Fruit fly (Drosophila melanogaster) whole organism, embryonic: Measurements from ENCODE around the gene Scgbeta.
A peak's percentile ranks its signal among the peaks of the same experiment; 100 is the strongest.

ENCODE experiments used
- Bgb ChIP-seq: fragments of 200-800 bp; sonication (Bioruptor generic); IDR thresholded peaks from 2 replicates; pipeline ENCODE4 v1.3.6; 2022; ENCODE audit warnings: missing biosample characterization, missing genetic modification characterization; ENCODE audit not compliant: partially characterized antibody
- Blimp-1 ChIP-seq: fragments of 200-800 bp; sonication (Bioruptor generic); optimal IDR thresholded peaks from 3 replicates; lab custom pipeline; 2018; ENCODE audit warnings: missing biosample characterization, missing genetic modification characterization, mild to moderate bottlenecking, moderate library complexity, missing genetic modification reagents
- CG11696 ChIP-seq: fragments of 200-800 bp; sonication (Bioruptor generic); IDR thresholded peaks from 2 replicates; pipeline ENCODE4 v1.3.6; 2022; ENCODE audit warnings: missing biosample characterization, missing genetic modification characterization
- CG12071 ChIP-seq: fragments of 200-800 bp; sonication (Bioruptor generic); optimal IDR thresholded peaks from 3 replicates; lab custom pipeline; 2018; ENCODE audit warnings: missing biosample characterization, mild to moderate bottlenecking, missing genetic modification characterization
- CG12155 ChIP-seq: fragments of 200-800 bp; sonication (Bioruptor generic); optimal IDR thresholded peaks from 3 replicates; lab custom pipeline; 2016; ENCODE audit warnings: missing biosample characterization, missing genetic modification characterization
- CG12219 ChIP-seq: fragments of 200-800 bp; sonication (Bioruptor generic); optimal IDR thresholded peaks from 3 replicates; lab custom pipeline; 2018; ENCODE audit warnings: missing biosample characterization, mild to moderate bottlenecking, missing genetic modification characterization
- CG12744 ChIP-seq: fragments of 200-800 bp; sonication (Bioruptor generic); optimal IDR thresholded peaks from 2 replicates; lab custom pipeline; 2016; ENCODE audit warnings: missing biosample characterization, missing genetic modification characterization
- CG12769 ChIP-seq: fragments of 200-800 bp; sonication (Bioruptor generic); optimal IDR thresholded peaks from 2 replicates; lab custom pipeline; 2019; ENCODE audit warnings: missing biosample characterization, mild to moderate bottlenecking, missing genetic modification characterization, moderate library complexity
- CG13287 ChIP-seq: fragments of 200-800 bp; sonication (Bioruptor generic); IDR thresholded peaks from 2 replicates; pipeline ENCODE4 v1.3.6; 2022; ENCODE audit warnings: missing biosample characterization, missing genetic modification characterization; ENCODE audit not compliant: partially characterized antibody
- CG13424 ChIP-seq: fragments of 200-800 bp; sonication (Bioruptor generic); optimal IDR thresholded peaks from 2 replicates; lab custom pipeline; 2019; ENCODE audit warnings: missing biosample characterization, mild to moderate bottlenecking, missing genetic modification characterization, moderate library complexity
- CG14014 ChIP-seq: fragments of 200-800 bp; sonication (Bioruptor generic); IDR thresholded peaks from 2 replicates; pipeline ENCODE4 v1.3.6; 2022; ENCODE audit warnings: missing biosample characterization, missing genetic modification characterization
- CG14710 ChIP-seq: fragments of 200-800 bp; sonication (Bioruptor generic); optimal IDR thresholded peaks from 3 replicates; lab custom pipeline; 2019; ENCODE audit warnings: missing biosample characterization, mild to moderate bottlenecking, missing genetic modification characterization, moderate library complexity
- CG16813 ChIP-seq: fragments of 200-800 bp; sonication (Bioruptor generic); IDR thresholded peaks from 3 replicates; pipeline ENCODE4 v1.3.6; 2022; ENCODE audit warnings: missing biosample characterization, missing genetic modification characterization; ENCODE audit not compliant: partially characterized antibody
- CG17186 ChIP-seq: fragments of 200-800 bp; sonication (Bioruptor generic); optimal IDR thresholded peaks from 3 replicates; lab custom pipeline; 2017; ENCODE audit warnings: missing biosample characterization, missing genetic modification reagents, missing genetic modification characterization
- CG17912 ChIP-seq: fragments of 200-800 bp; sonication (Bioruptor generic); optimal IDR thresholded peaks from 2 replicates; lab custom pipeline; 2018; ENCODE audit warnings: missing biosample characterization, mild to moderate bottlenecking, missing genetic modification characterization
- CG18619 ChIP-seq: fragments of 200-800 bp; sonication (Bioruptor generic); optimal IDR thresholded peaks from 3 replicates; lab custom pipeline; 2017; ENCODE audit warnings: missing biosample characterization, mild to moderate bottlenecking, missing genetic modification characterization
- CG3281 ChIP-seq: fragments of 200-800 bp; sonication (Bioruptor generic); optimal IDR thresholded peaks from 3 replicates; lab custom pipeline; 2017; ENCODE audit warnings: missing biosample characterization, mild to moderate bottlenecking, missing genetic modification characterization
- CG34376 ChIP-seq: fragments of 200-800 bp; sonication (Bioruptor generic); optimal IDR thresholded peaks from 2 replicates; lab custom pipeline; 2018; ENCODE audit warnings: missing biosample characterization, mild to moderate bottlenecking, missing genetic modification characterization
- CG34422 ChIP-seq: fragments of 200-800 bp; sonication (Bioruptor generic); IDR thresholded peaks from 3 replicates; pipeline ENCODE4 v1.3.6; 2022; ENCODE audit warnings: missing biosample characterization, missing genetic modification characterization
- CG3995 ChIP-seq: fragments of 200-800 bp; sonication (Bioruptor generic); optimal IDR thresholded peaks from 3 replicates; lab custom pipeline; 2016; ENCODE audit warnings: missing biosample characterization, missing genetic modification characterization
- CG4360 ChIP-seq: fragments of 200-800 bp; sonication (Bioruptor generic); IDR thresholded peaks from 2 replicates; pipeline ENCODE4 v1.3.6; 2022; ENCODE audit warnings: missing biosample characterization, missing genetic modification characterization
- CG43689 ChIP-seq: fragments of 200-800 bp; sonication (Bioruptor generic); IDR thresholded peaks from 2 replicates; pipeline ENCODE4 v1.3.6; 2022; ENCODE audit warnings: missing biosample characterization, missing genetic modification characterization
- CG5180 ChIP-seq: fragments of 200-800 bp; sonication (Bioruptor generic); optimal IDR thresholded peaks from 3 replicates; lab custom pipeline; 2017; ENCODE audit warnings: missing biosample characterization, missing genetic modification characterization, mild to moderate bottlenecking, moderate library complexity, missing genetic modification reagents
- CG9609 ChIP-seq: fragments of 200-800 bp; sonication (Bioruptor generic); optimal IDR thresholded peaks from 3 replicates; lab custom pipeline; 2016; ENCODE audit warnings: missing biosample characterization, missing genetic modification characterization
- Dad ChIP-seq: fragments of 200-800 bp; sonication (Bioruptor generic); optimal IDR thresholded peaks from 3 replicates; lab custom pipeline; 2016; ENCODE audit warnings: missing biosample characterization, missing genetic modification characterization
- Ets97D ChIP-seq: fragments of 200-800 bp; sonication (Bioruptor generic); optimal IDR thresholded peaks from 3 replicates; lab custom pipeline; 2016; ENCODE audit warnings: missing biosample characterization, missing genetic modification characterization
- H15 ChIP-seq: fragments of 200-800 bp; sonication (Bioruptor generic); IDR thresholded peaks from 3 replicates; pipeline ENCODE4 v1.3.6; 2022; ENCODE audit warnings: missing biosample characterization, missing genetic modification characterization
- MBD-R2 ChIP-seq: fragments of 200-800 bp; sonication (Bioruptor generic); IDR thresholded peaks from 2 replicates; pipeline ENCODE4 v1.3.6; 2022; ENCODE audit warnings: missing biosample characterization, missing genetic modification characterization
- MTF-1 ChIP-seq: fragments of 200-800 bp; sonication (Bioruptor generic); optimal IDR thresholded peaks from 2 replicates; lab custom pipeline; 2018; ENCODE audit warnings: missing biosample characterization, mild to moderate bottlenecking, missing genetic modification characterization, borderline replicate concordance
- Max ChIP-seq: fragments of 200-800 bp; sonication (Bioruptor generic); optimal IDR thresholded peaks from 2 replicates; lab custom pipeline; 2016; ENCODE audit warnings: missing biosample characterization, mild to moderate bottlenecking, missing genetic modification characterization
- Ptx1 ChIP-seq: fragments of 200-800 bp; sonication (Bioruptor generic); IDR thresholded peaks from 2 replicates; pipeline ENCODE4 v1.3.6; 2022; ENCODE audit warnings: missing biosample characterization, missing genetic modification characterization
- Sry-β ChIP-seq: fragments of 200-800 bp; sonication (Bioruptor generic); optimal IDR thresholded peaks from 2 replicates; lab custom pipeline; 2018; ENCODE audit warnings: missing biosample characterization, mild to moderate bottlenecking, missing genetic modification characterization, moderate library complexity
- Stat92E ChIP-seq, 3 experiments: fragments of >200 bp in 2 of 3; fragments of 200-800 bp in 1 of 3; sonication (Bioruptor generic) in 1 of 3; optimal IDR thresholded peaks; 2 replicates each; lab custom pipeline; 2017 to 2019; ENCODE audit warnings: missing biosample characterization in 3 of 3, missing genetic modification characterization in 3 of 3, mild to moderate bottlenecking in 1 of 3, moderate library complexity in 1 of 3
- cwo ChIP-seq: fragments of 200-800 bp; sonication (Bioruptor generic); optimal IDR thresholded peaks from 3 replicates; lab custom pipeline; 2017; ENCODE audit warnings: missing biosample characterization, missing genetic modification characterization, mild to moderate bottlenecking, moderate library complexity, missing genetic modification reagents
- da ChIP-seq: fragments of 200-800 bp; sonication (Bioruptor generic); optimal IDR thresholded peaks from 2 replicates; lab custom pipeline; 2016; ENCODE audit warnings: missing biosample characterization, missing genetic modification characterization
- dan ChIP-seq: fragments of 200-800 bp; sonication (Bioruptor generic); IDR thresholded peaks from 2 replicates; pipeline ENCODE4 v1.3.6; 2022; ENCODE audit warnings: missing biosample characterization, missing genetic modification characterization
- gce ChIP-seq: fragments of 200-800 bp; sonication (Bioruptor generic); IDR thresholded peaks from 3 replicates; pipeline ENCODE4 v1.3.6; 2022; ENCODE audit warnings: missing biosample characterization, missing genetic modification characterization
- gem ChIP-seq: fragments of 200-800 bp; sonication (Bioruptor generic); optimal IDR thresholded peaks from 2 replicates; lab custom pipeline; 2019; ENCODE audit warnings: missing biosample characterization, mild to moderate bottlenecking, missing genetic modification characterization, moderate library complexity
- jing ChIP-seq: fragments of 200-800 bp; sonication (Bioruptor generic); optimal IDR thresholded peaks from 2 replicates; lab custom pipeline; 2018; ENCODE audit warnings: missing biosample characterization, mild to moderate bottlenecking, missing genetic modification characterization
- lola ChIP-seq, 3 experiments: fragments of >200 bp in 2 of 3; fragments of 200-800 bp in 1 of 3; sonication (Bioruptor generic) in 1 of 3; optimal IDR thresholded peaks; 2 replicates each; lab custom pipeline; 2017 to 2019; ENCODE audit warnings: missing biosample characterization in 3 of 3, missing genetic modification characterization in 3 of 3, mild to moderate bottlenecking in 1 of 3, moderate library complexity in 1 of 3
- luna ChIP-seq: fragments of 200-800 bp; sonication (Bioruptor generic); optimal IDR thresholded peaks from 2 replicates; lab custom pipeline; 2016; ENCODE audit warnings: missing biosample characterization, missing genetic modification characterization
- nom ChIP-seq: fragments of 200-800 bp; sonication (Bioruptor generic); optimal IDR thresholded peaks from 2 replicates; lab custom pipeline; 2017; ENCODE audit warnings: missing biosample characterization, missing genetic modification characterization, mild to moderate bottlenecking, moderate library complexity, missing genetic modification reagents
- phol ChIP-seq: fragments of 200-800 bp; sonication (Bioruptor generic); optimal IDR thresholded peaks from 3 replicates; lab custom pipeline; 2018; ENCODE audit warnings: missing biosample characterization, mild to moderate bottlenecking, missing genetic modification characterization, moderate library complexity
- sna ChIP-seq: fragments of 200-800 bp; sonication (Bioruptor generic); IDR thresholded peaks from 2 replicates; pipeline ENCODE4 v1.3.6; 2022; ENCODE audit warnings: missing biosample characterization, missing genetic modification characterization; ENCODE audit not compliant: partially characterized antibody
- stc ChIP-seq: fragments of 200-800 bp; sonication (Bioruptor generic); IDR thresholded peaks from 2 replicates; pipeline ENCODE4 v1.3.6; 2022; ENCODE audit warnings: missing biosample characterization, missing genetic modification characterization
- tio ChIP-seq: fragments of 200-800 bp; sonication (Bioruptor generic); optimal IDR thresholded peaks from 2 replicates; lab custom pipeline; 2017; ENCODE audit warnings: missing biosample characterization, missing genetic modification characterization, inconsistent platforms
- unpg ChIP-seq: fragments of 200-800 bp; sonication (Bioruptor generic); optimal IDR thresholded peaks from 3 replicates; lab custom pipeline; 2018; ENCODE audit warnings: missing biosample characterization, mild to moderate bottlenecking, missing genetic modification characterization, moderate library complexity
- wek ChIP-seq: fragments of 200-800 bp; sonication (Bioruptor generic); optimal IDR thresholded peaks from 3 replicates; lab custom pipeline; 2018; ENCODE audit warnings: missing biosample characterization, mild to moderate bottlenecking, missing genetic modification characterization, moderate library complexity
- zen ChIP-seq: fragments of 200-800 bp; sonication (Bioruptor generic); optimal IDR thresholded peaks from 3 replicates; lab custom pipeline; 2018; ENCODE audit warnings: missing biosample characterization, mild to moderate bottlenecking, missing genetic modification characterization, moderate library complexity

The Scgbeta gene

DNA sequence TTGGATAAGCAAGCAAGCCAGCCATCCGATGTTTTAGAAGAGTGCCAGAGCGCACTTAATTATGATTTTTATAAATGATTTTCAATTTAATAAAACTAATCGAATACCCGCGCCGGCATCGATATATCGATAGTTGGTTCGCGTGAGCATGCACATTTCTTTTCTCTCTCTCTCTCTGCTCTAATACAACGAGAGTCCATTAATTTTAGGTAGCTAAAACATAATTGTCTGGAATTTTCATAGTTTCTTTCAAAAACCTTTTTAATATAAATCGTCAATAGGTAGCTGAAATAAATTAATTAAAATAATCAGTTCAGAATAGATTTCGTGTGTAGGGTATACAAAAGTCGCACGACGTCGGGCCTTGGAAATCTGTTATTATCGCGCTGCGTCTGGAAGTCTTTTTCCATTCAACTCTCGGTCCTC, 26.7 kb upstream of the Scgbeta start, which contains the start of gene CG18549 (continued):
- peak; percentile 99 for TF ChIP-seq MTF-1
- peak; percentile 99 for TF ChIP-seq CG3281 (GFP tag; lab: Kevin White, UChicago)
- peak; percentile 82 for TF ChIP-seq Bgb (GFP tag; lab: Robert Waterston, UW)
- TF ChIP-seq stc: peak; percentile 100
- TF ChIP-seq CG12219 (GFP tag; lab: Kevin White, UChicago): peak; percentile 100
- TF ChIP-seq CG12769 (tag; lab: Kevin White, UChicago): peak; percentile 99
- peak; percentile 99 for TF ChIP-seq CG12155
- TF ChIP-seq Sry-β (GFP tag; lab: Kevin White, UChicago): peak; percentile 83
- peak; percentile 98 for TF ChIP-seq wek (GFP tag; lab: Kevin White, UChicago)
- TF ChIP-seq phol (tag; lab: Kevin White, UChicago): peak; percentile 100
- peak; percentile 100 for TF ChIP-seq MBD-R2 (GFP tag; lab: Robert Waterston, UW)
- peak; percentile 96 for TF ChIP-seq Ets97D (GFP tag; lab: Kevin White, UChicago)
- TF ChIP-seq CG16813: peak; percentile 80
- peak; percentile 99 for TF ChIP-seq CG43689
- TF ChIP-seq CG18619: peak; percentile 100
- peak; percentile 99 for TF ChIP-seq tio (GFP tag; lab: Kevin White, UChicago)
- TF ChIP-seq Ptx1 (GFP tag; lab: Robert Waterston, UW): peak; percentile 100
- TF ChIP-seq zen (tag; lab: Kevin White, UChicago): peak; percentile 100
- TF ChIP-seq CG34422 (GFP tag; lab: Robert Waterston, UW): peak; percentile 100
- TF ChIP-seq CG9609 (GFP tag; lab: Kevin White, UChicago): peak; percentile 99
- peak; percentile 100 for TF ChIP-seq gce (GFP tag; lab: Robert Waterston, UW)
- TF ChIP-seq dan (GFP tag; lab: Robert Waterston, UW): peak; percentile 97
- TF ChIP-seq CG14014: peak; percentile 100
- TF ChIP-seq sna: peak; percentile 85
- peak; percentile 99 for TF ChIP-seq cwo (GFP tag; lab: Kevin White, UChicago)
- TF ChIP-seq CG14710 (tag; lab: Kevin White, UChicago): peak; percentile 99
- TF ChIP-seq unpg (GFP tag; lab: Kevin White, UChicago): peak; percentile 100
- peak; percentile 99 for TF ChIP-seq Blimp-1 (GFP tag; lab: Kevin White, UChicago)
- TF ChIP-seq CG5180 (GFP tag; lab: Kevin White, UChicago): peak; percentile 95
- TF ChIP-seq Max (GFP tag; lab: Kevin White, UChicago): peak; percentile 100
- TF ChIP-seq da (GFP tag; lab: Kevin White, UChicago): peak; percentile 97
- peak; percentile 100 for TF ChIP-seq CG13424
- peak in 1 of 3 experiments; percentile 100 for TF ChIP-seq Stat92E (GFP tag; optimal IDR thresholded peaks at IDR 0.05; lab: Kevin White, UChicago)
- peak; percentile 98 for TF ChIP-seq CG11696
- TF ChIP-seq H15 (GFP tag; lab: Robert Waterston, UW): peak; percentile 100
- peak; percentile 100 for TF ChIP-seq gem (tag; lab: Kevin White, UChicago)
- TF ChIP-seq CG12071 (GFP tag; lab: Kevin White, UChicago): peak; percentile 99
- peak; percentile 88 for TF ChIP-seq CG13287 (GFP tag; lab: Robert Waterston, UW)
- TF ChIP-seq nom (GFP tag; lab: Kevin White, UChicago): peak; percentile 100
- peak; percentile 95 for TF ChIP-seq CG4360 (GFP tag; lab: Robert Waterston, UW)
- peak; percentile 87 for TF ChIP-seq CG3995 (GFP tag; lab: Kevin White, UChicago)
- peak in 1 of 3 experiments; percentile 100 for TF ChIP-seq lola (GFP tag; optimal IDR thresholded peaks at IDR 0.05; lab: Kevin White, UChicago)
- TF ChIP-seq CG17186 (GFP tag; lab: Kevin White, UChicago): peak; percentile 96
- peak; percentile 100 for TF ChIP-seq CG17912 (GFP tag; lab: Kevin White, UChicago)
- peak; percentile 99 for TF ChIP-seq Dad (GFP tag; lab: Kevin White, UChicago)
- TF ChIP-seq CG12744 (GFP tag; lab: Kevin White, UChicago): peak; percentile 99
- peak; percentile 100 for TF ChIP-seq CG34376
- peak; percentile 98 for TF ChIP-seq luna (GFP tag; lab: Kevin White, UChicago)
- TF ChIP-seq jing (GFP tag; lab: Kevin White, UChicago): peak; percentile 99
